Worm (Caenorhabditis elegans) whole organism, late embryonic: ENCODE measurements around the gene srh-71.
A peak's percentile ranks its signal among the peaks of the same experiment; 100 is the strongest.

ENCODE experiments used
- ahr-1 ChIP-seq: sonication (generic microtip); optimal IDR thresholded peaks from 2 replicates; lab custom pipeline; 2016; ENCODE audit warnings: missing genetic modification characterization, missing compliant biosample characterization
- ceh-18 ChIP-seq: sonication (generic microtip); optimal IDR thresholded peaks from 2 replicates; lab custom pipeline; 2016; ENCODE audit warnings: missing genetic modification characterization, missing compliant biosample characterization
- ceh-2 ChIP-seq: sonication (generic microtip); optimal IDR thresholded peaks from 2 replicates; lab custom pipeline; 2016; ENCODE audit warnings: missing genotype, missing genetic modification characterization, missing compliant biosample characterization
- ceh-45 ChIP-seq: fragments of 200-800 bp; sonication (Bioruptor generic); IDR thresholded peaks from 2 replicates; pipeline ENCODE4 v1.3.6; 2022; ENCODE audit warnings: missing genetic modification reagents, missing genetic modification characterization, missing compliant biosample characterization
- elt-2 ChIP-seq: sonication (generic microtip); optimal IDR thresholded peaks from 2 replicates; lab custom pipeline; 2016; ENCODE audit warnings: missing genetic modification reagents, missing genetic modification characterization, missing compliant biosample characterization
- eyg-1 ChIP-seq: sonication (generic microtip); optimal IDR thresholded peaks from 2 replicates; lab custom pipeline; 2016; ENCODE audit warnings: missing genotype, missing genetic modification characterization, missing compliant biosample characterization
- lim-6 ChIP-seq: sonication (generic microtip); optimal IDR thresholded peaks from 2 replicates; lab custom pipeline; 2016; ENCODE audit warnings: missing genetic modification characterization, missing compliant biosample characterization
- nfya-1 ChIP-seq: sonication (generic microtip); optimal IDR thresholded peaks from 2 replicates; lab custom pipeline; 2017; ENCODE audit warnings: missing genetic modification characterization, mild to moderate bottlenecking, missing compliant biosample characterization, antibody characterized with exemption, moderate library complexity
- nhr-11 ChIP-seq: fragments of 150-350 bp; optimal IDR thresholded peaks from 2 replicates; lab custom pipeline; 2014; ENCODE audit warnings: missing biosample characterization, missing genetic modification characterization

DNA sequence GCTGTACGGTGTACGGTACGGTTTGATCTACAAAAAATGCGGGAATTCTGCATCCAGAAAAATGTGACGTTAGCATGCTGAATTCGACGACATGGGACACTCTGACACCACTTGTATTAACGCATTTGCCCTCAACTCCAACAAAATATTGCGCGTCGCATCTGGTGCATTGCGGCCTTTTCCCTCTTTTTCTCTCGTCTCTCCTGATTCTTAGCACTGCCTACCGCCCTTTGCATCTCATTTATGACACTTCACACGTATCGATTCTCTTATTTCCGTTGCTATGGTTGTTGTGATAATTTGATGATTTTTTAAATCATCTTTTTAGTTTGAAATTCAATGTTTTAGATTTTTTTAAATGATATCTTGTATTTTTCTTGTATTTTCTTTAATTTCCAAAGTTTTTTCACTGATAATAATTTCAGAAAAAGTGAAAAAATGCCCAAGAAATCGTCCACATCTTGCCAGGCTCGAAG is 4.4 kb upstream of the srh-71 start, which contains the start of gene T10D4.6:
- no peak for TF ChIP-seq nhr-11 (tag; lab: Kevin White, UChicago)
- TF ChIP-seq ceh-2 (tag; lab: Kevin White, UChicago) = peak; percentile 0
- TF ChIP-seq lim-6 (tag; lab: Kevin White, UChicago) = no peak
- peak; percentile 42 for TF ChIP-seq nfya-1 (tag; lab: Kevin White, UChicago)
- TF ChIP-seq elt-2 (tag; lab: Kevin White, UChicago) = no peak
- no peak for TF ChIP-seq eyg-1 (tag; lab: Kevin White, UChicago)
- TF ChIP-seq ceh-18 (tag; lab: Kevin White, UChicago) = no peak
- TF ChIP-seq ceh-45 (GFP tag; lab: Robert Waterston, UW) = no peak
- no peak for TF ChIP-seq ahr-1 (tag; lab: Kevin White, UChicago)
